Fruit fly (Drosophila melanogaster): ENCODE data around the gene GXIVsPLA2.
A peak's percentile ranks its signal among the peaks of the same experiment; 100 is the strongest.

The GXIVsPLA2 gene

DNA sequence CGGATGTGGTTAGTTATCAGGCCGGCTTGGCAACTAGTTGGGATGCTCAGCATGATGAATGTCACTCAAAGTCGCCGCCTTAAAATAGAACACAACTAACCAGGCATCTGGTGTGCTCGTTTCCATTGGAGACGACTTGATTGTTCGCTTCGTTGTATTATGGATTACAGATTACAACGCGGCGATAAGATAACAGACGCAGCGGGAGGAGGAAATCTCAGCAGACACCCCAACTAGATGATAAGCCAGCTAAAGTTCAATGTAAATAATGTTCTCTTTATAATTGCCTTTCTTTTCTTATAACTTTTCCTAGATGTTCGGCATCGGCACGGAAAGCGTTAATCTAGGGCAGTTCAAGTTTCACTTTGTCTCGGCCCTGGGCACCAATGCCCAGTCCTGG, 13.8 kb downstream of the GXIVsPLA2 start:
- peak; percentile 93 for TF ChIP-seq svp (GFP tag)
- TF ChIP-seq Ets96B (tag; optimal IDR thresholded peaks at IDR 0.05) = no peak

DNA sequence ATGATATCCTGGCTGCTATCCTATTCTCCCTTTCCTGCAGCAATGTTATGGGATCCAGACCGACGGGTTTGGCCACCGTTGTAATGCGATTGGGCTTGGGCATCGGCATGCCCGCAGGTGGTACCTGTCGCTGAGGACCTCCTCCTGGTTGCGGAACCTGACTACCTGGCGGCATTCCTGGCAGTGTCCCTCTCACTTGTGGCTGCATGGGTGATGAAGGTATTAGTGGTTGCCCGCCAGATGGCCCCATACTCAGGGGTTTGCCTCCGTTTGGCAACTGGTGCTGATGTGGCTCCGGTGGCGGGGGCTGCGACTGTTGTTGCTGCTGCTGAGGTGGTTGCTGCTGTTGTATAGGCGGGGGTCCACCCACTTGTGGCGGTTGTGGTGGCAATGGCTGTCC, 19.3 kb downstream of the GXIVsPLA2 start:
- TF ChIP-seq CG11294 (GFP tag; IDR thresholded peaks at IDR 0.05) = no peak
- no peak for TF ChIP-seq CG11762 (GFP tag; optimal IDR thresholded peaks at IDR 0.05; ENCODE audit: insufficient read depth)
- no peak for TF ChIP-seq Hr4 (GFP tag; optimal IDR thresholded peaks at IDR 0.05)
- no peak for TF ChIP-seq CG1621 (tag; optimal IDR thresholded peaks at IDR 0.05)
- no peak for TF ChIP-seq dsx (GFP tag; optimal IDR thresholded peaks at IDR 0.05; ENCODE audit: poor library complexity, severe bottlenecking)
- no peak for TF ChIP-seq lz (GFP tag; optimal IDR thresholded peaks at IDR 0.05)
- no peak for TF ChIP-seq fkh (GFP tag; optimal IDR thresholded peaks at IDR 0.05)
- TF ChIP-seq dac (GFP tag; optimal IDR thresholded peaks at IDR 0.05) = no peak
- TF ChIP-seq OdsH (GFP tag; optimal IDR thresholded peaks at IDR 0.05) = no peak
- no peak for TF ChIP-seq Lpt (GFP tag; optimal IDR thresholded peaks at IDR 0.05)
- TF ChIP-seq Ets96B (tag; optimal IDR thresholded peaks at IDR 0.05) = no peak
- no peak for TF ChIP-seq fd85E (GFP tag; optimal IDR thresholded peaks at IDR 0.05)
- no peak for TF ChIP-seq vri (GFP tag; optimal IDR thresholded peaks at IDR 0.05)

- TF ChIP-seq achi (GFP tag; optimal IDR thresholded peaks at IDR 0.05) = no peak
- TF ChIP-seq Gug (GFP tag; IDR thresholded peaks at IDR 0.05) = no peak
- no peak for TF ChIP-seq pdm3 (GFP tag; optimal IDR thresholded peaks at IDR 0.05)
- TF ChIP-seq fkh (GFP tag; optimal IDR thresholded peaks at IDR 0.05) = no peak
- TF ChIP-seq Lpt (GFP tag; optimal IDR thresholded peaks at IDR 0.05) = no peak
- no peak for TF ChIP-seq spab (GFP tag; optimal IDR thresholded peaks at IDR 0.05)
- no peak for TF ChIP-seq CG3919 (GFP tag; optimal IDR thresholded peaks at IDR 0.05)
- TF ChIP-seq CG34406 (GFP tag; optimal IDR thresholded peaks at IDR 0.05) = no peak
- no peak for TF ChIP-seq net (GFP tag; optimal IDR thresholded peaks at IDR 0.05)
- no peak for TF ChIP-seq Sox14 (GFP tag; optimal IDR thresholded peaks at IDR 0.05)
- no peak for TF ChIP-seq CG8632 (GFP tag; optimal IDR thresholded peaks at IDR 0.05)
- TF ChIP-seq CG16779 (tag; optimal IDR thresholded peaks at IDR 0.05) = no peak
- no peak for TF ChIP-seq Hr4 (GFP tag; optimal IDR thresholded peaks at IDR 0.05)
- no peak for TF ChIP-seq CG1621 (tag; optimal IDR thresholded peaks at IDR 0.05)
- TF ChIP-seq CG9139 (GFP tag; optimal IDR thresholded peaks at IDR 0.05) = no peak
- no peak for TF ChIP-seq Met (GFP tag; optimal IDR thresholded peaks at IDR 0.05)
- TF ChIP-seq CG11294 (GFP tag; IDR thresholded peaks at IDR 0.05) = no peak
- TF ChIP-seq Hr39 (GFP tag; optimal IDR thresholded peaks at IDR 0.05) = no peak
- TF ChIP-seq CG6792 (GFP tag; optimal IDR thresholded peaks at IDR 0.05) = no peak
- no peak for TF ChIP-seq Eip75B (GFP tag; optimal IDR thresholded peaks at IDR 0.05)
Observed at dm6 chr3L:15975068-15975467, 20.2 kb downstream of the GXIVsPLA2 start, which contains the start of gene CG17026. Gene CG17026, plus strand, starts transcription at chr3L:15975368.

dm6 chr3L:15976758-15977157, 21.9 kb downstream of the GXIVsPLA2 start, which contains the start of gene CG17029:
Gene CG17029, plus strand, starts transcription at chr3L:15976870.
- peak; percentile 6 for TF ChIP-seq CG16779 (tag; optimal IDR thresholded peaks at IDR 0.05)
- TF ChIP-seq topi (GFP tag; optimal IDR thresholded peaks at IDR 0.05) = no peak
- peak; percentile 14 for TF ChIP-seq Eip78C (GFP tag)

- TF ChIP-seq achi (GFP tag; optimal IDR thresholded peaks at IDR 0.05) (peak; percentile 46), Blimp-1 (GFP tag; optimal IDR thresholded peaks at IDR 0.05) (no peak), CG34406 (GFP tag; optimal IDR thresholded peaks at IDR 0.05) (peak; percentile 27), CG6808 (GFP tag; optimal IDR thresholded peaks at IDR 0.05) (no peak), CG10631 (GFP tag; optimal IDR thresholded peaks at IDR 0.05) (no peak), fd85E (GFP tag; optimal IDR thresholded peaks at IDR 0.05) (no peak), pdm3 (GFP tag; optimal IDR thresholded peaks at IDR 0.05) (peak; percentile 47), CG1621 (tag; optimal IDR thresholded peaks at IDR 0.05) (no peak), Met (GFP tag; optimal IDR thresholded peaks at IDR 0.05) (no peak), Hr4 (GFP tag; optimal IDR thresholded peaks at IDR 0.05) (no peak), topi (GFP tag; optimal IDR thresholded peaks at IDR 0.05) (peak; percentile 77), CG8119 (GFP tag; IDR thresholded peaks at IDR 0.05) (peak; percentile 54; the same call in 2 of the 3 replicates), vri (GFP tag; optimal IDR thresholded peaks at IDR 0.05) (peak; percentile 90), Sox102F (GFP tag; optimal IDR thresholded peaks at IDR 0.05) (peak; percentile 49), CG6163 (GFP tag; IDR thresholded peaks at IDR 0.05) (peak; percentile 70), CG6792 (GFP tag; optimal IDR thresholded peaks at IDR 0.05) (peak; percentile 44), Hr39 (GFP tag; optimal IDR thresholded peaks at IDR 0.05) (peak; percentile 56), CG15336 (GFP tag; IDR thresholded peaks at IDR 0.05) (peak; percentile 53; the same call in 1 of the 2 replicates), net (GFP tag; optimal IDR thresholded peaks at IDR 0.05) (peak; percentile 32), spab (GFP tag; optimal IDR thresholded peaks at IDR 0.05) (no peak), Lpt (GFP tag; optimal IDR thresholded peaks at IDR 0.05) (peak; percentile 24), eg (GFP tag; IDR thresholded peaks at IDR 0.05) (peak; percentile 81), dac (GFP tag; optimal IDR thresholded peaks at IDR 0.05) (no peak), fd59A (GFP tag; optimal IDR thresholded peaks at IDR 0.05) (no peak), Gug (GFP tag; IDR thresholded peaks at IDR 0.05) (peak; percentile 71), Eip75B (GFP tag; optimal IDR thresholded peaks at IDR 0.05) (no peak), Ets21C (GFP tag; optimal IDR thresholded peaks at IDR 0.05) (peak; percentile 16)
Observed at dm6 chr3L:15977565-15977964, 22.7 kb downstream of the GXIVsPLA2 start.

Data from whole organism, prepupa.